Worm (Caenorhabditis elegans) whole organism, late embryonic: Measurements from ENCODE around the gene R05D3.9.

Experiments used
- C38D4.7 ChIP-seq: fragments of 200-800 bp; sonication (Bioruptor generic); optimal IDR thresholded peaks from 2 replicates; lab custom pipeline; 2018; ENCODE audit warnings: mild to moderate bottlenecking, missing genetic modification characterization, moderate library complexity, missing compliant biosample characterization
- K02D7.2 ChIP-seq: sonication (generic microtip); optimal IDR thresholded peaks from 2 replicates; lab custom pipeline; 2017; ENCODE audit warnings: mild to moderate bottlenecking, missing genetic modification characterization, missing compliant biosample characterization
- K09A11.1 ChIP-seq: sonication (generic microtip); optimal IDR thresholded peaks from 2 replicates; lab custom pipeline; 2017; ENCODE audit warnings: antibody characterized with exemption, mild to moderate bottlenecking, missing genetic modification characterization, missing compliant biosample characterization; ENCODE audit not compliant: insufficient read depth
- ahr-1 ChIP-seq: sonication (generic microtip); optimal IDR thresholded peaks from 2 replicates; lab custom pipeline; 2016; ENCODE audit warnings: missing genetic modification characterization, missing compliant biosample characterization
- ama-1 ChIP-seq: fragments of 150-350 bp; optimal IDR thresholded peaks from 2 replicates; lab custom pipeline; 2014
- ceh-18 ChIP-seq: sonication (generic microtip); optimal IDR thresholded peaks from 2 replicates; lab custom pipeline; 2016; ENCODE audit warnings: missing genetic modification characterization, missing compliant biosample characterization
- ceh-22 ChIP-seq: sonication (generic microtip); optimal IDR thresholded peaks from 2 replicates; lab custom pipeline; 2017; ENCODE audit warnings: missing biosample characterization, missing genetic modification characterization
- ceh-24 ChIP-seq: sonication (generic microtip); optimal IDR thresholded peaks from 2 replicates; lab custom pipeline; 2016; ENCODE audit warnings: mild to moderate bottlenecking, missing genetic modification characterization, missing compliant biosample characterization
- ceh-30 ChIP-seq: fragments of 150-350 bp; optimal IDR thresholded peaks from 2 replicates; lab custom pipeline; 2014; ENCODE audit warnings: missing biosample characterization, missing genetic modification characterization
- ceh-45 ChIP-seq: fragments of 200-800 bp; sonication (Bioruptor generic); IDR thresholded peaks from 2 replicates; pipeline ENCODE4 v1.3.6; 2022; ENCODE audit warnings: missing genetic modification reagents, missing genetic modification characterization, missing compliant biosample characterization
- ceh-9 ChIP-seq: sonication (generic microtip); optimal IDR thresholded peaks from 2 replicates; lab custom pipeline; 2016; ENCODE audit warnings: mild to moderate bottlenecking, missing genetic modification characterization, inconsistent platforms, missing compliant biosample characterization
- che-1 ChIP-seq: sonication (generic microtip); optimal IDR thresholded peaks from 2 replicates; lab custom pipeline; 2016; ENCODE audit warnings: mild to moderate bottlenecking, missing genetic modification characterization, missing compliant biosample characterization
- dmd-4 ChIP-seq: sonication (generic microtip); optimal IDR thresholded peaks from 2 replicates; lab custom pipeline; 2016; ENCODE audit warnings: borderline replicate concordance, missing genetic modification characterization, missing compliant biosample characterization
- elt-2 ChIP-seq: sonication (generic microtip); optimal IDR thresholded peaks from 2 replicates; lab custom pipeline; 2016; ENCODE audit warnings: missing genetic modification reagents, missing genetic modification characterization, missing compliant biosample characterization
- ets-4 ChIP-seq: sonication (generic microtip); optimal IDR thresholded peaks from 2 replicates; lab custom pipeline; 2016; ENCODE audit warnings: missing genetic modification characterization, missing compliant biosample characterization
- eyg-1 ChIP-seq: sonication (generic microtip); optimal IDR thresholded peaks from 2 replicates; lab custom pipeline; 2016; ENCODE audit warnings: missing genotype, missing genetic modification characterization, missing compliant biosample characterization
- fkh-6 ChIP-seq: sonication (generic microtip); optimal IDR thresholded peaks from 2 replicates; lab custom pipeline; 2016; ENCODE audit warnings: missing genetic modification characterization, missing compliant biosample characterization
- gmeb-2 ChIP-seq: sonication (generic microtip); optimal IDR thresholded peaks from 2 replicates; lab custom pipeline; 2016; ENCODE audit warnings: missing genetic modification characterization, inconsistent platforms, missing compliant biosample characterization
- hlh-6 ChIP-seq: sonication (generic microtip); optimal IDR thresholded peaks from 2 replicates; lab custom pipeline; 2016; ENCODE audit warnings: missing genotype, missing genetic modification characterization, missing compliant biosample characterization
- lim-6 ChIP-seq: sonication (generic microtip); optimal IDR thresholded peaks from 2 replicates; lab custom pipeline; 2016; ENCODE audit warnings: missing genetic modification characterization, missing compliant biosample characterization
- nfya-1 ChIP-seq: sonication (generic microtip); optimal IDR thresholded peaks from 2 replicates; lab custom pipeline; 2017; ENCODE audit warnings: missing genetic modification characterization, mild to moderate bottlenecking, missing compliant biosample characterization, antibody characterized with exemption, moderate library complexity
- pag-3 ChIP-seq: sonication (generic microtip); optimal IDR thresholded peaks from 2 replicates; lab custom pipeline; 2016; ENCODE audit warnings: missing compliant biosample characterization, missing genetic modification characterization, borderline replicate concordance
- pax-1 ChIP-seq: fragments of 150-350 bp; optimal IDR thresholded peaks from 2 replicates; lab custom pipeline; 2014; ENCODE audit warnings: missing biosample characterization, missing genetic modification characterization
- pha-4 ChIP-seq: fragments of 150-350 bp; optimal IDR thresholded peaks from 2 replicates; lab custom pipeline; 2018; ENCODE audit warnings: missing biosample characterization, missing genetic modification reagents, missing genetic modification characterization
- pqm-1 ChIP-seq: sonication (generic microtip); optimal IDR thresholded peaks from 2 replicates; lab custom pipeline; 2016; ENCODE audit warnings: missing genetic modification characterization, missing compliant biosample characterization
- ref-2 ChIP-seq: sonication (generic microtip); optimal IDR thresholded peaks from 2 replicates; lab custom pipeline; 2016; ENCODE audit warnings: missing genetic modification characterization, missing compliant biosample characterization
- rnt-1 ChIP-seq: sonication (generic microtip); optimal IDR thresholded peaks from 2 replicates; lab custom pipeline; 2016; ENCODE audit warnings: missing genetic modification characterization, missing compliant biosample characterization
- sox-2 ChIP-seq: fragments of 200-800 bp; sonication (Bioruptor generic); IDR thresholded peaks from 2 replicates; pipeline ENCODE4 v1.3.6; 2022; ENCODE audit warnings: missing genetic modification reagents, missing genetic modification characterization, missing compliant biosample characterization
- tbx-2 ChIP-seq: sonication (generic microtip); optimal IDR thresholded peaks from 2 replicates; lab custom pipeline; 2016; ENCODE audit warnings: missing genetic modification characterization, missing compliant biosample characterization
- tbx-7 ChIP-seq: sonication (generic microtip); optimal IDR thresholded peaks from 2 replicates; lab custom pipeline; 2016; ENCODE audit warnings: missing genotype, missing genetic modification characterization, missing compliant biosample characterization
- unc-3 ChIP-seq, 2 experiments: fragments of 200-800 bp in 1 of 2; sonication (Bioruptor generic) in 1 of 2; sonication (generic microtip) in 1 of 2; conservative IDR thresholded peaks in 1 of 2; optimal IDR thresholded peaks in 1 of 2; 2 replicates each; pipeline versions ENCODE4 v1.3.6 to Lab custom; 2016 to 2022; ENCODE audit warnings: missing compliant biosample characterization in 2 of 2, missing genetic modification characterization in 2 of 2, missing genetic modification reagents in 1 of 2
- unc-42 ChIP-seq: sonication (generic microtip); optimal IDR thresholded peaks from 2 replicates; lab custom pipeline; 2016; ENCODE audit warnings: missing genotype, missing genetic modification characterization, missing compliant biosample characterization
- zip-5 ChIP-seq: sonication (generic microtip); optimal IDR thresholded peaks from 2 replicates; lab custom pipeline; 2016; ENCODE audit warnings: missing genetic modification characterization, missing compliant biosample characterization
- ztf-16 ChIP-seq: sonication (generic microtip); optimal IDR thresholded peaks from 2 replicates; lab custom pipeline; 2017; ENCODE audit warnings: missing genetic modification characterization, missing compliant biosample characterization

Gene R05D3.9

ce11 chrIII:8395685-8396084, 27.2 kb upstream of the R05D3.9 start, which contains the start of gene ZK353.3:
ZK353.3 (plus strand) TSS chrIII:8395985.
- TF ChIP-seq gmeb-2 (tag; lab: Kevin White, UChicago) (no peak), ets-4 (tag; lab: Kevin White, UChicago) (no peak), ceh-24 (no peak)

DNA sequence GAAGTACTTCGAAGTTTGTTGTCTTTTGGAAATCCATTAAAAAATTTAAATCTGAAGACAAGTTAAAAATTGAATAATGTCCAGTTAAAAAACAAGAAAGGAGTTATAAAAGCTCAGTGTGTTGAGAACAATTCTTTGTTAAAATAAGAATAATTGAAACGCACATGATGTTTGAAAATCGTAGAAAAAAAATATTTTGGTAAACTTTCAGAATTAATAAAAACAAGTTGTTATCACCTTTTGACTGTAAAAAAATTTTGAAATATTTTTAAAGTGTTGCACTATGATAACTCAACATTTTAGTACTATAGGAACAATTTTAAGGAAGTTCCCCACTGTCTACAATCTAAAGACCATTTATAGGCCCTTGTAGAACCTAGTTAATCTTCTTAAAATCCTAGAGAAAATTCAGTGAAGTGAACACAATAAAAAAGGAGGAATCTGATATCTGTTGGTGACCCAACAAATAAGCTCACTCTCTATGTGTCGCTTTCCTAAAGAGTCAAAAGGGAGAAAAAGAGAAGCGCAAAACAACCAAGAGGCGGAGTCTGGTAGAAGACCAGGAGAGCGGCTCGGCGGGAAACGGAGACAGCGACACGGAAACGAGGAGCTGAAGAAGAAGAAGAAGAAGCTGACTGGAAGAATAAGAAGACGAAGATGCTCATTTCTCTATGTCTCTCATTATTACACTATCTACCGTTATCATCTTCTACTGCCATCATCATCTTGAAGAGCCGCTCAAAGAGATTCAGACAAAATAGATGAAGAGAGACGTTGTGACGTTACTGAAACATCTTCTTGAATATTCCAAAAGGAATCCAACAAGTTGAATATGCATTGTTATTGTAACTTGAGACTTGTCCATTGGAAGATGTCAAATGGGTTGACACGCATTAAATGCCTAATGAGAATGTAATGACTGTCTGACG, 26.1 kb upstream of the R05D3.9 start, which contains the start of gene ZK353.10:
Gene ZK353.10 (minus strand): TSS at position 51 of the 929 bp plus-strand sequence.
- no peak for TF ChIP-seq unc-3 (GFP tag; conservative IDR thresholded peaks at IDR 0.05; lab: Robert Waterston, UW)
- TF ChIP-seq unc-3 (tag; optimal IDR thresholded peaks at IDR 0.05; lab: Kevin White, UChicago) = no peak
- no peak for TF ChIP-seq pax-1 (tag; lab: Kevin White, UChicago)
- no peak for TF ChIP-seq ref-2 (tag; lab: Kevin White, UChicago)
- TF ChIP-seq ceh-18 (tag; lab: Kevin White, UChicago) = no peak
- TF ChIP-seq hlh-6 (tag; lab: Kevin White, UChicago) = no peak
- TF ChIP-seq C38D4.7 (GFP tag; lab: Kevin White, UChicago) = no peak
- no peak for TF ChIP-seq ahr-1
- TF ChIP-seq elt-2 = no peak
- TF ChIP-seq dmd-4 (tag; lab: Kevin White, UChicago) = no peak
- TF ChIP-seq ama-1 (lab: Kevin White, UChicago) = no peak
- no peak for TF ChIP-seq sox-2 (GFP tag; lab: Robert Waterston, UW)
- TF ChIP-seq pqm-1 = no peak
- TF ChIP-seq fkh-6 (tag; lab: Kevin White, UChicago) = no peak
- no peak for TF ChIP-seq K09A11.1
- TF ChIP-seq tbx-2 (tag; lab: Kevin White, UChicago) = no peak
- no peak for TF ChIP-seq ets-4 (tag; lab: Kevin White, UChicago)
- TF ChIP-seq ceh-45 (GFP tag; lab: Robert Waterston, UW) = no peak

DNA sequence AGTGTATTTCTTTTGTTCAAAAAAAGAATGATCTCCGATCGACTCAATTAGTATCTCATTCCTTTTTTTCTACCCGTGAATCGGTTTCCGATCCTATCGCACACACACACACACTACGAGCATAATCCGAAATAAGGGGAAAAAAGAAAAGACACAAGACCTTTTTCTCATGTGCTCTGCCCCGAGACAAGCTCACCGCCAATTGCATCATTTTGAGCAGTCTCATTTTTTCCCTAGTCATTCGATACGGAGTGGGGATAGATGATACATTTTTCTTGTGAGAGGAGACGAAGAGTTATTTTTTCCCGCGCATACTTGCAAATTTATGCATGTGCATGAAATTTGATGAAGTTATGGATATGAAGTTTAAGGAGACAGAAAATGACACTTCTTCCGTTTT, 23.8 kb upstream of the R05D3.9 start:
- TF ChIP-seq unc-42 (tag; lab: Kevin White, UChicago) (peak; percentile 81), ceh-30 (tag; lab: Kevin White, UChicago) (no peak)

DNA sequence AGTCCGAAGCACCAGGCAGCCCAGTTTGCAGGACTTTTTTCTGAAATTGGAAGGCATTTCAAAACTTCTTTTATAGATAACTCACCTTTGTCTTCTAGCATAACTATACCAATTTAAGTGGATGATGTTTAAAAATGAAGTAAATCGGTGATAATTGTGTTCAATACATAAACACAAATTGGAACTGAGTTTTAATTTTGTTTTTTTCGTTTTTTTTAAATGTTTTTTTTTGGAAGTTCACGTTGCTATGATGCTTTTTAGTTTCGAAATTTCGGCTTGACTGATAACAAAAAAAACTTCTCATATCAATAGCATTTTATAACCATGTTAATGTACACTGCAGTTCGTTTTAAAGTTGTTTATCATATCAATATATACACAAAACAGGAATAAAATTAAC, 21.0 kb upstream of the R05D3.9 start, which contains the start of gene ZK353.4:
Gene ZK353.4 (minus strand): TSS at position 101 of the 400 bp plus-strand sequence.
- TF ChIP-seq pag-3 (tag; lab: Kevin White, UChicago) = no peak
- TF ChIP-seq lim-6 = no peak
- TF ChIP-seq nfya-1 (tag; lab: Kevin White, UChicago) = no peak
- no peak for TF ChIP-seq ztf-16 (tag; lab: Kevin White, UChicago)
- no peak for TF ChIP-seq zip-5
- TF ChIP-seq pha-4 = no peak
- no peak for TF ChIP-seq tbx-7 (tag; lab: Kevin White, UChicago)
- no peak for TF ChIP-seq sox-2 (GFP tag; lab: Robert Waterston, UW)
- no peak for TF ChIP-seq rnt-1 (tag; lab: Kevin White, UChicago)
- TF ChIP-seq ceh-9 (tag; lab: Kevin White, UChicago) = no peak
- TF ChIP-seq che-1 (tag; lab: Kevin White, UChicago) = no peak
- TF ChIP-seq ceh-24 = no peak
- no peak for TF ChIP-seq pqm-1
- no peak for TF ChIP-seq ceh-22 (tag; lab: Kevin White, UChicago)
- TF ChIP-seq eyg-1 (tag; lab: Kevin White, UChicago) = no peak
- TF ChIP-seq hlh-6 (tag; lab: Kevin White, UChicago) = no peak
- no peak for TF ChIP-seq K02D7.2 (tag; lab: Kevin White, UChicago)
